Fruit fly (Drosophila melanogaster): ENCODE results near the gene CG11837.

Gene CG11837

DNA sequence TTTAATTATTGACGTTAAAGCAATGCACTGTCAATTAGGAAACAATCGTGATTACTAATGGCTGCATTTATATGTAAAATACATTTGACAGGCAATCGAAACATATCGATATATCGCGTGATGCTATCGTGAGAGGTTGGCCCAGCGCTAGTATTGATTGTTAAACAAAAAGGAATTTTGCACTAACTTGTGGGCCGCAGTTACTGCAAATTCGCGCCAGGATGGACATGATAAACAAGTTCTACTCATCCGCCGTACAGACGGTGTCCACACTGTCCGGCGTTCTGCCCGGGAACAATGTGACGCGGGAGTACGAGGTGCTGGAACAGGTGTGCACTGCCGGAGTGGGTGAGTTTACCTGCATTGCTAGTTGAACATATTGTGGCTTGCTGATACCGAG lies 22.2 kb upstream of the CG11837 start, which contains the start of the genes eIF4E6 and CG1951 (continued):
- no peak for TF ChIP-seq sug (tag; optimal IDR thresholded peaks at IDR 0.05)
- no peak for TF ChIP-seq CG16863 (GFP tag; optimal IDR thresholded peaks at IDR 0.05)
- no peak for TF ChIP-seq pita (GFP tag; optimal IDR thresholded peaks at IDR 0.05)
- TF ChIP-seq CG8478 (optimal IDR thresholded peaks at IDR 0.05) = no peak
- no peak for TF ChIP-seq Nf-YC (tag; optimal IDR thresholded peaks at IDR 0.05)
- TF ChIP-seq Hr3 (GFP tag; optimal IDR thresholded peaks at IDR 0.05) = no peak
- no peak for TF ChIP-seq CG31441 (GFP tag; IDR thresholded peaks at IDR 0.05)
- TF ChIP-seq E2f2 (GFP tag; IDR thresholded peaks at IDR 0.05) = no peak; the same call in 1 of the 2 replicates
- TF ChIP-seq CG2678 (tag; optimal IDR thresholded peaks at IDR 0.05) = no peak
- no peak for TF ChIP-seq zfh2 (GFP tag; optimal IDR thresholded peaks at IDR 0.05)
- TF ChIP-seq Lim3 (GFP tag; IDR thresholded peaks at IDR 0.05) = no peak
- no peak for TF ChIP-seq Pdp1 (GFP tag; optimal IDR thresholded peaks at IDR 0.05)
- no peak for TF ChIP-seq CG1529 (GFP tag; optimal IDR thresholded peaks at IDR 0.05)
- no peak for TF ChIP-seq Sox102F (GFP tag; optimal IDR thresholded peaks at IDR 0.05)
- no peak for TF ChIP-seq lov (optimal IDR thresholded peaks at IDR 0.05)
- TF ChIP-seq lov (GFP tag; IDR thresholded peaks at IDR 0.05) = no peak
- no peak for TF ChIP-seq CG6765 (GFP tag; optimal IDR thresholded peaks at IDR 0.05)
- TF ChIP-seq org-1 (GFP tag; optimal IDR thresholded peaks at IDR 0.05) = no peak
- no peak for TF ChIP-seq CG10147 (GFP tag; optimal IDR thresholded peaks at IDR 0.05)
- no peak for TF ChIP-seq nom (GFP tag; optimal IDR thresholded peaks at IDR 0.05)
- TF ChIP-seq CG11398 (GFP tag; optimal IDR thresholded peaks at IDR 0.05) = no peak
- TF ChIP-seq CoRest (tag; optimal IDR thresholded peaks at IDR 0.05) = no peak
- no peak for TF ChIP-seq tll (GFP tag; optimal IDR thresholded peaks at IDR 0.05)
- peak; percentile 95 for TF ChIP-seq knrl (GFP tag; IDR thresholded peaks at IDR 0.05; ENCODE audit: partially characterized antibody)
- peak; percentile 9 for TF ChIP-seq CG17186 (GFP tag; optimal IDR thresholded peaks at IDR 0.05)
- no peak for TF ChIP-seq row (GFP tag; IDR thresholded peaks at IDR 0.05)
- no peak for TF ChIP-seq GATAe (GFP tag; conservative IDR thresholded peaks at IDR 0.05)
- 0 out of 3 replicates have a peak, but pooled peaks have one; percentile 12 for TF ChIP-seq CG34422 (GFP tag; IDR thresholded peaks at IDR 0.05)
- TF ChIP-seq slou (GFP tag; optimal IDR thresholded peaks at IDR 0.05) = no peak
- no peak for TF ChIP-seq CG16815 (GFP tag; optimal IDR thresholded peaks at IDR 0.05)
- TF ChIP-seq CG8359 (GFP tag; optimal IDR thresholded peaks at IDR 0.05; ENCODE audit: borderline replicate concordance) = no peak
- TF ChIP-seq NC2β (GFP tag; optimal IDR thresholded peaks at IDR 0.05) = no peak
- TF ChIP-seq CG10274 (GFP tag; optimal IDR thresholded peaks at IDR 0.05) = no peak
- TF ChIP-seq CG10267 (tag; optimal IDR thresholded peaks at IDR 0.05) = peak; percentile 19
- no peak for TF ChIP-seq sim (GFP tag; IDR thresholded peaks at IDR 0.05)
- no peak for TF ChIP-seq CG14014 (GFP tag; IDR thresholded peaks at IDR 0.05)
- no peak for TF ChIP-seq NFAT (GFP tag; IDR thresholded peaks at IDR 0.05)
- TF ChIP-seq CG1233 (GFP tag; optimal IDR thresholded peaks at IDR 0.05) = no peak
- TF ChIP-seq CG11695 (GFP tag; IDR thresholded peaks at IDR 0.05) = no peak
- TF ChIP-seq esg (GFP tag; conservative IDR thresholded peaks at IDR 0.05) = no peak
- TF ChIP-seq wdn (GFP tag; IDR thresholded peaks at IDR 0.05) = no peak
- no peak for TF ChIP-seq ind (GFP tag; optimal IDR thresholded peaks at IDR 0.05)
- no peak for TF ChIP-seq chm (GFP tag; IDR thresholded peaks at IDR 0.05)
- TF ChIP-seq Atf6 (GFP tag; IDR thresholded peaks at IDR 0.05) = no peak
- no peak for TF ChIP-seq CG15269 (tag; optimal IDR thresholded peaks at IDR 0.05)
- no peak for TF ChIP-seq CG34376 (GFP tag; optimal IDR thresholded peaks at IDR 0.05)
- TF ChIP-seq eyg (GFP tag; optimal IDR thresholded peaks at IDR 0.05) = no peak
- no peak for TF ChIP-seq wor (GFP tag; IDR thresholded peaks at IDR 0.05)
- TF ChIP-seq Oli (tag; optimal IDR thresholded peaks at IDR 0.05) = no peak
- TF ChIP-seq CG11723 (GFP tag; optimal IDR thresholded peaks at IDR 0.05) = no peak
- TF ChIP-seq CG14441 (GFP tag; IDR thresholded peaks at IDR 0.05) = no peak
- no peak for TF ChIP-seq mirr (GFP tag; optimal IDR thresholded peaks at IDR 0.05)
- no peak for TF ChIP-seq CG6654 (GFP tag; optimal IDR thresholded peaks at IDR 0.05)

All from whole organism, embryonic.